Fruit fly (Drosophila melanogaster): Measurements from ENCODE around the gene TFAM.

TFAM gene

DNA sequence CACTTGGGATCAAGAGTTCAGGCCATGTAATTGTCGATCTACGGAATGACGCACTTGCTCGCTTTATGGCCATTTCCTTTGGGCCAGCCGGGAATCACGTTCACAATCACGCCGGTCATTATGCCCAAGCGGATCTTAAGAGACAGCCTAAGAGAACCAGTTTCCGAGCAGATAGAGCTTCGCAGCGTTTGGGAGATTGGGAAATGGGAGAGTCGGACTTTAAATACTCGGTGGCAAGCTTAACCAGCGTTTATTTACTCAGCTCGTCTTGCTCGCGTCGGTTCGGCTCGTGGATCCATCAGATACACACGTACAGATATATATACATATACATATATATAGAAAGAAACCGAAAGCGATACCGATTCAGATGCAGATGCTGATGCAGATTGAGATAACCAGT is 11.3 kb downstream of the TFAM start:
- peak; percentile 18 for TF ChIP-seq Snoo (tag; optimal IDR thresholded peaks at IDR 0.05)
- TF ChIP-seq EcR (GFP tag; optimal IDR thresholded peaks at IDR 0.05) = peak; percentile 54
- no peak for TF ChIP-seq CG34367 (tag; optimal IDR thresholded peaks at IDR 0.05)
- TF ChIP-seq CG10348 (GFP tag; IDR thresholded peaks at IDR 0.05) = no peak
- TF ChIP-seq Pif1A (GFP tag; optimal IDR thresholded peaks at IDR 0.05) = peak; percentile 21
- peak; percentile 54; the same call in 1 of the 2 replicates for TF ChIP-seq Ets98B (GFP tag; IDR thresholded peaks at IDR 0.05)
- 0 out of 3 replicates have a peak, but pooled peaks have one; percentile 30 for TF ChIP-seq CG4496 (GFP tag; IDR thresholded peaks at IDR 0.05)
- 0 out of 2 replicates have a peak, but pooled peaks have one; percentile 23 for TF ChIP-seq CG32121 (GFP tag; IDR thresholded peaks at IDR 0.05)
- peak; percentile 68 for TF ChIP-seq Pif1B (GFP tag; optimal IDR thresholded peaks at IDR 0.05)
- peak; percentile 16 for TF ChIP-seq CG14655 (GFP tag; optimal IDR thresholded peaks at IDR 0.05)

DNA sequence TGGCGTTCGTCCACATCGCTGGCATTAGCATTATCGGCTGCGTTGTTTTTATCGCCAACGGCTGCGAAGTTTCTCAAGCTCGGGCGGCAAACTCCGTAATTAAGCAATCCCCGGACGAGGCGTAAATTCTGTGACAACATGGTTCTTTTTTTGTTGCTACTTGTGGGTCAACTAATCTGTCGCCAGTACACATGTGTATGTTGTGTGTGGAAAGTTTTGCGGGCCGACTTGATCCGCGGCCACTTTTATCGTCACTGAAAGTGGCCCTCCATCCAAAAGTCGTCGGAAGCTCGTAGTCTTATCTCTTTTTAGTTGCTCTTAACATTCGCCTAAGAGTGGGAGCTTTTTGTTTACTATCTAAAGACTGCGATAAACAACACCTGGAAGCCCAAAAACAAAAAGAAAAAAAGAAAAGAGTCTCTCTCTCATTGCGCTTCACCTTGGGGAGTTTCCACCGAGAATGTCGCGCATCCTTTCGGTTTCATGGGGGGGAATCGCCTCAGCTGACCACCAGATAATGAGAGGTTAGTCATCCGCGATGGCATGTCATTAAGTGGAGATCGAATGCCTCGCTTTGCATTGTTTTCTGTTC is 12.9 kb downstream of the TFAM start, which contains the start of gene CG10877:
Gene CG10877 (minus strand): TSS at position 238 of the 592 bp plus-strand sequence.
- TF ChIP-seq Pif1A (GFP tag; optimal IDR thresholded peaks at IDR 0.05) (peak; percentile 33), CG8301 (tag; optimal IDR thresholded peaks at IDR 0.05) (no peak), CG4496 (GFP tag; IDR thresholded peaks at IDR 0.05) (0 out of 3 replicates have a peak, but pooled peaks have one; percentile 19), CG9948 (tag; optimal IDR thresholded peaks at IDR 0.05) (no peak), Snoo (tag; optimal IDR thresholded peaks at IDR 0.05) (no peak), Ets98B (GFP tag; IDR thresholded peaks at IDR 0.05) (no peak), CG12605 (GFP tag; IDR thresholded peaks at IDR 0.05) (0 out of 2 replicates have a peak, but pooled peaks have one; percentile 26), CG34367 (tag; optimal IDR thresholded peaks at IDR 0.05) (no peak), D1 (tag; optimal IDR thresholded peaks at IDR 0.05) (no peak), gl (tag; optimal IDR thresholded peaks at IDR 0.05) (no peak), rn (GFP tag; IDR thresholded peaks at IDR 0.05) (no peak), Pif1B (GFP tag; optimal IDR thresholded peaks at IDR 0.05) (no peak), CG8159 (tag; optimal IDR thresholded peaks at IDR 0.05) (peak; percentile 9), EcR (GFP tag; optimal IDR thresholded peaks at IDR 0.05) (peak; percentile 85), fd96Ca (GFP tag; IDR thresholded peaks at IDR 0.05) (no peak), CG14655 (GFP tag; optimal IDR thresholded peaks at IDR 0.05) (no peak), CG15710 (tag; optimal IDR thresholded peaks at IDR 0.05) (peak; percentile 19), CG17806 (tag; optimal IDR thresholded peaks at IDR 0.05) (no peak), CG10348 (GFP tag; IDR thresholded peaks at IDR 0.05) (no peak), CG13204 (GFP tag; optimal IDR thresholded peaks at IDR 0.05) (peak; percentile 2), CG32121 (GFP tag; IDR thresholded peaks at IDR 0.05) (no peak)

DNA sequence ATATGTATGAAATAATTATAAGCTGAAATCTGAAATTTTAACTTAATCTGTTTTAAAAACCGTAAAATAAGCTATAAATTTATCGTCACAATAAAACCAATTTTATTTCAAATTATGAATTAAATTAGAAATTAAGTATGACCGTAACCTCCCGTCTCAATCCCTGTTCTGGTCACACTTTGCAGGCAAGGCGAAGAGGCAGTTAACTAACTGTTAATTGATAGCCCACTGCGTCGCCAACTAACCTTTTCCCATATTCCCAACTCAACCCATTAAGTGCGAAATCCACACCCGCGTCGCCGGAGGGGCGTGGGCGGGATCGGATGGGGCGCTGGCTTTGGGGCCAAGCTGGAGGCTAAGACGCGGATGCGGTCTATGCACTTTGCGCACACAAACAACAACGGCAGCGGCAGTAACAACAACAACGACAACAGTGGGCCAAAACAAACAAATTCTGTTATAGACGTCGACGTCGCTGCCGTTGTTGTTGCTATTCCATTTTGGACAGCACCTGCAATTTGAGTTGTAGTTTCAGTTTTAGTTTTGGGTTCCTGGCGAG is 16.1 kb downstream of the TFAM start, which contains the start of gene CG5191:
Gene CG5191 (plus strand): TSS at position 198 of the 559 bp plus-strand sequence.
- TF ChIP-seq EcR (GFP tag; optimal IDR thresholded peaks at IDR 0.05) = peak; percentile 33
- no peak for TF ChIP-seq CG8159 (tag; optimal IDR thresholded peaks at IDR 0.05)
- TF ChIP-seq CG14655 (GFP tag; optimal IDR thresholded peaks at IDR 0.05) = peak; percentile 11
- TF ChIP-seq Ets98B (GFP tag; IDR thresholded peaks at IDR 0.05) = peak; percentile 32; the same call in 1 of the 2 replicates

DNA sequence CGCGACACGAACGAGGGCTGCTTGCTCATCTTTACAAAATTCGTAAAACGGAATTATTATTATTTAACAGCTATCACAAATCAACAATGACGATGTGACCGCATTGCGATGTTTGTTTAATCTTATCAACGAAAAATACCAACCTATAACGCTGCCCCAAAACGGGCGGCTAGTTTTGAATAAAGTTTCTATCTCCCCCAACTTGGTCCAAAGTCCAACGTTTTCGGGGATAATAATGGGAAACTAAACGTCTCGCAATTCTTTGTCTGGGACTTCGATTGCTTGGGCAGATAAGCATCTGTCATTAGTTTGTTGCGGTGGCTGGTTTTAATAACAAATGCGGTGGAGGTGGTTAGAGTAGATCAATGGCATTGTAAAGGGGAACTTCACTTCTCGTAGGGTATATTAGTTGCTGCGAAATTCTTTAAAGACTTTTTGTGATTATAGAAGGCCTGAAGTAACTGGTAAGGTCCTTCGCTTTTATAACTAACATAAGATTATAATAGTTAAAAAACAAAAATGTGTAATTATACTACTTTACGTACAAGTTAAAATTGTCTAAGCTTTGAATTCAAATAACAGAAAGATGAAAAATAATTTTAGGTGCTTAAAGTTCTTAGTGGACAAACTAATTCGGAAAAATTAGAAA is 16.7 kb downstream of the TFAM start, which contains the start of gene CG15922:
Gene CG15922 (minus strand): TSS at position 262 of the 649 bp plus-strand sequence.
- TF ChIP-seq CG34367 (tag; optimal IDR thresholded peaks at IDR 0.05) (no peak), Pif1A (GFP tag; optimal IDR thresholded peaks at IDR 0.05) (no peak), Pif1B (GFP tag; optimal IDR thresholded peaks at IDR 0.05) (peak; percentile 6), CG9948 (tag; optimal IDR thresholded peaks at IDR 0.05) (no peak), CG8159 (tag; optimal IDR thresholded peaks at IDR 0.05) (peak; percentile 3), CG14655 (GFP tag; optimal IDR thresholded peaks at IDR 0.05) (peak; percentile 46), D1 (tag; optimal IDR thresholded peaks at IDR 0.05) (no peak), Snoo (tag; optimal IDR thresholded peaks at IDR 0.05) (peak; percentile 7), CG13204 (GFP tag; optimal IDR thresholded peaks at IDR 0.05) (no peak), CG8301 (tag; optimal IDR thresholded peaks at IDR 0.05) (peak; percentile 3), CG4496 (GFP tag; IDR thresholded peaks at IDR 0.05) (no peak), fd96Ca (GFP tag; IDR thresholded peaks at IDR 0.05) (peak; percentile 52; the same call in 2 of the 3 replicates), CG12605 (GFP tag; IDR thresholded peaks at IDR 0.05) (no peak), CG17806 (tag; optimal IDR thresholded peaks at IDR 0.05) (peak; percentile 1), Ets98B (GFP tag; IDR thresholded peaks at IDR 0.05) (no peak), CG32121 (GFP tag; IDR thresholded peaks at IDR 0.05) (peak; percentile 19; the same call in 1 of the 2 replicates), rn (GFP tag; IDR thresholded peaks at IDR 0.05) (no peak), CG15710 (tag; optimal IDR thresholded peaks at IDR 0.05) (no peak), gl (tag; optimal IDR thresholded peaks at IDR 0.05) (peak; percentile 46), CG10348 (GFP tag; IDR thresholded peaks at IDR 0.05) (no peak), EcR (GFP tag; optimal IDR thresholded peaks at IDR 0.05) (no peak)

DNA sequence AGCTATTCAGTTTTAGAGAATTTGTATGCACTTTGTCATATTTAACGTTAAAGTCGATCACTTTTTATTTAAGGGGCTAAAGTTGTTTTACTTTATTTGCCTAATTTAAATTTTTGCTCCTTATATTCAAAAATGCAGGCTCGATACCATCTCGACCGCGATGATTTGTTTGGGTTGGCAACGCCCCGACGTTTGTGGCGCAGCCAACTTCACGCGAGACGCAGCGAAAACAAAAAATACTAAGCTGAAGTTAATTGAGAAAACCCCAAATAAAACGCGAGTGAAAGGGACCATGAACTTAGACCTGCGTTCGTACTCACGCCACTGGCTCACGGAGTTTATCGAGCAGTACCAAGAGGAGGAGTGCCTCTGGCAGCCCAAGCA is 18.7 kb downstream of the TFAM start:
- TF ChIP-seq CG10348 (GFP tag; IDR thresholded peaks at IDR 0.05) (no peak), rn (GFP tag; IDR thresholded peaks at IDR 0.05) (no peak), CG14655 (GFP tag; optimal IDR thresholded peaks at IDR 0.05) (no peak), CG34367 (tag; optimal IDR thresholded peaks at IDR 0.05) (no peak), CG13204 (GFP tag; optimal IDR thresholded peaks at IDR 0.05) (no peak), CG15710 (tag; optimal IDR thresholded peaks at IDR 0.05) (no peak)
